Worm (Caenorhabditis elegans) whole organism, L2 larva: ENCODE results near the gene F45D3.4.

Experiments
- R02D3.7 ChIP-seq: fragments of 150-350 bp; optimal IDR thresholded peaks from 2 replicates; lab custom pipeline; 2014; ENCODE audit warnings: missing biosample characterization, missing genetic modification characterization
- alr-1 ChIP-seq: fragments of 150-350 bp; optimal IDR thresholded peaks from 2 replicates; lab custom pipeline; 2014; ENCODE audit warnings: missing biosample characterization, missing genetic modification characterization
- aly-2 ChIP-seq: fragments of 150-350 bp; optimal IDR thresholded peaks from 2 replicates; lab custom pipeline; 2014; ENCODE audit warnings: missing biosample characterization, missing genetic modification characterization
- nhr-6 ChIP-seq: fragments of 150-350 bp; optimal IDR thresholded peaks from 2 replicates; lab custom pipeline; 2014; ENCODE audit warnings: missing biosample characterization, missing genetic modification characterization

DNA sequence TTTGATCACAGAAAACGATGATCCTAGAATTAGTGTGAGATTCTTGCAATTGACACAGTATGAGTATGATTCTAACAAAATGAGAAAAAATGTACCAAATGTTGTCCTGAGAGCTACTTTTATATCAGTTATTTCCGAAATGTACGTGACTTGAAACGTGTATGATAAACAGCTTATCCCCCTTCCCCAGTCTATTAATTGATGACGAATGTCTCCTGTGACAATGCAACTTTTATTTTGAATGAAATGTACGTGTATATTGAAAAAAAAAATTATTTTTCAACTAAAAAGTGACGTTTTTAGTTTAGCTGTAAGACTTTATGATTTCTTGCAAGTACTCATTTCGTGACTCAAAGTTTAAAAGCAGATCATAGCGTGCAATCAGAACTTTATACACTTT is 17.3 kb upstream of the F45D3.4 start:
- TF ChIP-seq aly-2 (no peak), R02D3.7 (tag; lab: Kevin White, UChicago) (no peak), alr-1 (tag; lab: Kevin White, UChicago) (no peak), nhr-6 (tag; lab: Kevin White, UChicago) (no peak)
